Fruit fly (Drosophila melanogaster) whole organism, pupa: ENCODE measurements around the gene eas.

Experiments
- CG10348 ChIP-seq: fragments of 200-800 bp; sonication (Bioruptor generic); IDR thresholded peaks from 2 replicates; pipeline ENCODE4 v1.3.6; 2022; ENCODE audit warnings: missing biosample characterization, missing genetic modification characterization
- CG12605 ChIP-seq: fragments of 200-800 bp; sonication (Bioruptor generic); IDR thresholded peaks from 2 replicates; pipeline ENCODE4 v1.3.6; 2022; ENCODE audit warnings: missing biosample characterization, missing genetic modification characterization
- CG13204 ChIP-seq: fragments of 200-800 bp; sonication (Bioruptor generic); optimal IDR thresholded peaks from 2 replicates; lab custom pipeline; 2018; ENCODE audit warnings: missing biosample characterization, mild to moderate bottlenecking, missing genetic modification characterization, moderate library complexity
- CG14655 ChIP-seq: fragments of 200-800 bp; sonication (Bioruptor generic); optimal IDR thresholded peaks from 3 replicates; lab custom pipeline; 2017; ENCODE audit warnings: mild to moderate bottlenecking, missing biosample characterization, missing genetic modification reagents, missing genetic modification characterization
- CG15710 ChIP-seq: fragments of 200-800 bp; sonication (Bioruptor generic); optimal IDR thresholded peaks from 2 replicates; lab custom pipeline; 2018; ENCODE audit warnings: missing biosample characterization, mild to moderate bottlenecking, missing genetic modification characterization, moderate library complexity
- CG17806 ChIP-seq: fragments of 200-800 bp; sonication (Bioruptor generic); optimal IDR thresholded peaks from 2 replicates; lab custom pipeline; 2018; ENCODE audit warnings: missing biosample characterization, mild to moderate bottlenecking, missing genetic modification characterization, moderate library complexity
- CG32121 ChIP-seq: fragments of 200-800 bp; sonication (Bioruptor generic); IDR thresholded peaks from 2 replicates; pipeline ENCODE4 v1.3.6; 2022; ENCODE audit warnings: missing biosample characterization, missing genetic modification characterization
- CG34367 ChIP-seq: fragments of 200-800 bp; sonication (Bioruptor generic); optimal IDR thresholded peaks from 2 replicates; lab custom pipeline; 2018; ENCODE audit warnings: missing biosample characterization, mild to moderate bottlenecking, missing genetic modification characterization
- CG4496 ChIP-seq: fragments of 200-800 bp; sonication (Bioruptor generic); IDR thresholded peaks from 3 replicates; pipeline ENCODE4 v1.3.6; 2022; ENCODE audit warnings: missing biosample characterization, missing genetic modification characterization
- CG8159 ChIP-seq: fragments of 200-800 bp; sonication (Bioruptor generic); optimal IDR thresholded peaks from 3 replicates; lab custom pipeline; 2018; ENCODE audit warnings: missing biosample characterization, mild to moderate bottlenecking, missing genetic modification characterization, moderate library complexity
- CG8301 ChIP-seq: fragments of 200-800 bp; sonication (Bioruptor generic); optimal IDR thresholded peaks from 2 replicates; lab custom pipeline; 2018; ENCODE audit warnings: missing biosample characterization, mild to moderate bottlenecking, missing genetic modification characterization
- CG9948 ChIP-seq: fragments of 200-800 bp; sonication (Bioruptor generic); optimal IDR thresholded peaks from 2 replicates; lab custom pipeline; 2018; ENCODE audit warnings: missing biosample characterization, mild to moderate bottlenecking, missing genetic modification characterization, moderate library complexity
- D1 ChIP-seq: fragments of 200-800 bp; sonication (Bioruptor generic); optimal IDR thresholded peaks from 2 replicates; lab custom pipeline; 2018; ENCODE audit warnings: missing biosample characterization, mild to moderate bottlenecking, missing genetic modification characterization, moderate library complexity
- EcR ChIP-seq: fragments of 200-800 bp; sonication (Bioruptor generic); optimal IDR thresholded peaks from 3 replicates; lab custom pipeline; 2019; ENCODE audit warnings: missing biosample characterization, missing genetic modification characterization, mild to moderate bottlenecking, moderate library complexity, missing genetic modification reagents
- Ets98B ChIP-seq: fragments of 200-800 bp; sonication (Bioruptor generic); IDR thresholded peaks from 2 replicates; pipeline ENCODE4 v1.3.6; 2022; ENCODE audit warnings: missing biosample characterization, missing genetic modification characterization
- Pif1A ChIP-seq: fragments of 200-800 bp; sonication (Bioruptor generic); optimal IDR thresholded peaks from 3 replicates; lab custom pipeline; 2016; ENCODE audit warnings: missing biosample characterization, missing genetic modification characterization
- Pif1B ChIP-seq: fragments of 200-800 bp; sonication (Bioruptor generic); optimal IDR thresholded peaks from 3 replicates; lab custom pipeline; 2016; ENCODE audit warnings: missing biosample characterization, missing genetic modification characterization
- Snoo ChIP-seq: fragments of 200-800 bp; sonication (Bioruptor generic); optimal IDR thresholded peaks from 3 replicates; lab custom pipeline; 2017; ENCODE audit warnings: missing biosample characterization, mild to moderate bottlenecking, missing genetic modification characterization, inconsistent platforms
- fd96Ca ChIP-seq: fragments of 200-800 bp; sonication (Bioruptor generic); IDR thresholded peaks from 3 replicates; pipeline ENCODE4 v1.3.6; 2022; ENCODE audit warnings: missing biosample characterization, missing genetic modification characterization
- gl ChIP-seq: fragments of 200-800 bp; sonication (Bioruptor generic); optimal IDR thresholded peaks from 2 replicates; lab custom pipeline; 2018; ENCODE audit warnings: missing biosample characterization, mild to moderate bottlenecking, missing genetic modification characterization
- rn ChIP-seq: fragments of 200-800 bp; sonication (Bioruptor generic); IDR thresholded peaks from 2 replicates; pipeline ENCODE4 v1.3.6; 2022; ENCODE audit warnings: missing biosample characterization, missing genetic modification characterization

eas gene

dm6 chrX:16266437-16266836 lies 11.7 kb upstream of the eas start, which contains the start of gene CG12507:
Gene CG12507, minus strand, starts transcription at chrX:16266537.
- TF ChIP-seq CG32121, result no peak

- peak; percentile 83 for TF ChIP-seq gl (tag; lab: Kevin White, UChicago)
- TF ChIP-seq Pif1B (GFP tag; lab: Kevin White, UChicago), result no peak
- no peak for TF ChIP-seq fd96Ca (GFP tag; lab: Robert Waterston, UW)
- peak; percentile 55 for TF ChIP-seq CG14655
- TF ChIP-seq CG9948 (tag; lab: Kevin White, UChicago), result no peak
- TF ChIP-seq rn (GFP tag; lab: Robert Waterston, UW), result 0 out of 2 replicates have a peak, but pooled peaks have one; percentile 12
- peak; percentile 60; the same call in 1 of the 3 replicates for TF ChIP-seq CG4496 (GFP tag; lab: Robert Waterston, UW)
- TF ChIP-seq CG8301 (tag; lab: Kevin White, UChicago), result peak; percentile 35
- peak; percentile 37 for TF ChIP-seq CG13204 (GFP tag; lab: Kevin White, UChicago)
- TF ChIP-seq Ets98B (GFP tag; lab: Robert Waterston, UW), result peak; percentile 65; the same call in 1 of the 2 replicates
- peak; percentile 31 for TF ChIP-seq CG34367 (tag; lab: Kevin White, UChicago)
- TF ChIP-seq CG32121, result peak; percentile 52
- TF ChIP-seq Snoo (tag; lab: Kevin White, UChicago), result no peak
- peak; percentile 22 for TF ChIP-seq CG15710
- TF ChIP-seq CG8159 (tag; lab: Kevin White, UChicago), result peak; percentile 28
- peak; percentile 65 for TF ChIP-seq EcR (GFP tag; lab: Kevin White, UChicago)
- peak; percentile 15 for TF ChIP-seq Pif1A (GFP tag; lab: Kevin White, UChicago)
- peak; percentile 39; the same call in 1 of the 2 replicates for TF ChIP-seq CG12605 (GFP tag; lab: Robert Waterston, UW)
- TF ChIP-seq CG17806 (tag; lab: Kevin White, UChicago), result peak; percentile 14
- TF ChIP-seq, all 21 proteins: peak for 15
Observed at dm6 chrX:16270795-16271194, 7.3 kb upstream of the eas start, which contains the start of gene Mfe2. Gene Mfe2, plus strand, starts transcription at chrX:16270951.

- TF ChIP-seq CG17806 (tag; lab: Kevin White, UChicago), result no peak
- no peak for TF ChIP-seq CG4496 (GFP tag; lab: Robert Waterston, UW)
- TF ChIP-seq gl (tag; lab: Kevin White, UChicago), result no peak
- no peak for TF ChIP-seq Ets98B (GFP tag; lab: Robert Waterston, UW)
- no peak for TF ChIP-seq Snoo (tag; lab: Kevin White, UChicago)
- no peak for TF ChIP-seq CG14655
- no peak for TF ChIP-seq fd96Ca (GFP tag; lab: Robert Waterston, UW)
Observed at dm6 chrX:16275168-16275853, 2.8 kb upstream of the eas start.

- no peak for TF ChIP-seq gl (tag; lab: Kevin White, UChicago)
- TF ChIP-seq CG9948 (tag; lab: Kevin White, UChicago), result no peak
- TF ChIP-seq CG15710, result peak; percentile 19
- TF ChIP-seq CG12605 (GFP tag; lab: Robert Waterston, UW), result no peak
- TF ChIP-seq CG10348 (GFP tag; lab: Robert Waterston, UW), result no peak
- peak; percentile 63 for TF ChIP-seq Snoo (tag; lab: Kevin White, UChicago)
- TF ChIP-seq rn (GFP tag; lab: Robert Waterston, UW), result no peak
- TF ChIP-seq CG34367 (tag; lab: Kevin White, UChicago), result no peak
- no peak for TF ChIP-seq CG13204 (GFP tag; lab: Kevin White, UChicago)
- TF ChIP-seq CG14655, result peak; percentile 36
- TF ChIP-seq D1 (tag; lab: Kevin White, UChicago), result no peak
- TF ChIP-seq CG8159 (tag; lab: Kevin White, UChicago), result peak; percentile 26
- no peak for TF ChIP-seq CG32121
- no peak for TF ChIP-seq CG4496 (GFP tag; lab: Robert Waterston, UW)
- no peak for TF ChIP-seq CG8301 (tag; lab: Kevin White, UChicago)
- TF ChIP-seq CG17806 (tag; lab: Kevin White, UChicago), result no peak
- no peak for TF ChIP-seq Ets98B (GFP tag; lab: Robert Waterston, UW)
- TF ChIP-seq Pif1A (GFP tag; lab: Kevin White, UChicago), result no peak
- TF ChIP-seq fd96Ca (GFP tag; lab: Robert Waterston, UW), result no peak
- TF ChIP-seq EcR (GFP tag; lab: Kevin White, UChicago), result no peak
- TF ChIP-seq Pif1B (GFP tag; lab: Kevin White, UChicago), result no peak
Observed at dm6 chrX:16275854-16276338, 2.2 kb upstream of the eas start, which contains the start of the genes kat80 and Prosalpha4. Gene kat80, minus strand, starts transcription at chrX:16276180. Gene Prosalpha4, plus strand, starts transcription at chrX:16276270.

dm6 chrX:16278783-16279182 lies 655 bp downstream of the eas start:
- TF ChIP-seq Pif1A (GFP tag; lab: Kevin White, UChicago), result peak; percentile 76
- peak; percentile 83 for TF ChIP-seq CG17806 (tag; lab: Kevin White, UChicago)
- peak; percentile 87 for TF ChIP-seq CG12605 (GFP tag; lab: Robert Waterston, UW)
- TF ChIP-seq EcR (GFP tag; lab: Kevin White, UChicago), result peak; percentile 51
- TF ChIP-seq CG13204 (GFP tag; lab: Kevin White, UChicago), result peak; percentile 88
- TF ChIP-seq CG10348 (GFP tag; lab: Robert Waterston, UW), result no peak
- peak; percentile 90 for TF ChIP-seq CG15710
- peak; percentile 81 for TF ChIP-seq gl (tag; lab: Kevin White, UChicago)
- peak; percentile 89 for TF ChIP-seq Ets98B (GFP tag; lab: Robert Waterston, UW)
- TF ChIP-seq Snoo (tag; lab: Kevin White, UChicago), result peak; percentile 78
- TF ChIP-seq CG34367 (tag; lab: Kevin White, UChicago), result peak; percentile 88
- peak; percentile 83 for TF ChIP-seq CG9948 (tag; lab: Kevin White, UChicago)
- peak; percentile 87 for TF ChIP-seq CG14655
- peak; percentile 22 for TF ChIP-seq D1 (tag; lab: Kevin White, UChicago)
- peak; percentile 37; the same call in 1 of the 2 replicates for TF ChIP-seq rn (GFP tag; lab: Robert Waterston, UW)
- peak; percentile 79 for TF ChIP-seq CG32121
- peak; percentile 90 for TF ChIP-seq CG4496 (GFP tag; lab: Robert Waterston, UW)
- peak; percentile 92 for TF ChIP-seq fd96Ca (GFP tag; lab: Robert Waterston, UW)
- TF ChIP-seq Pif1B (GFP tag; lab: Kevin White, UChicago), result peak; percentile 83
- TF ChIP-seq CG8159 (tag; lab: Kevin White, UChicago), result peak; percentile 87
- peak; percentile 84 for TF ChIP-seq CG8301 (tag; lab: Kevin White, UChicago)
- TF ChIP-seq, all 21 proteins: peak for 20
